Worm (Caenorhabditis elegans): ENCODE results near the gene nlr-1.

The nlr-1 gene

DNA sequence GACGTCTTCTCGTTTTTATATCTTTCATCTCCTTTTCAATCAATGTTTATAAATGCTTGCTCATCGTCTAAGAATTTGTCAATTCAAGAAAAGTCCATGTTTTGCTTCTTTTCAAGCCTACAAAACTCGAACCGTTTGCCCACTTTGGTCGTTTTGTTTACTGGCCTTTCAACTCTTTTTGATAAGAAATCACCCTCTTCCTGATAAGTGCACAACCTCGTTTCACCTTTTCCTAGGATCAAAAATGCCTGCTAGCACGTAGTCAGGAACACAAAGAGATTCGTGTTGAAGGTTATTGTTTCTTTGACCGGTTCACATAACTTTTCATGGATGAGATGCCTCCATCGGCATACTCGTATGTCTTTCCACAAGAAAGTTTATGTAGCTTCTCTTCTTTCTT is 18.5 kb upstream of the nlr-1 start:
- peak; percentile 17 for TF ChIP-seq nhr-129 (tag; optimal IDR thresholded peaks at IDR 0.05)
- no peak for TF ChIP-seq gmeb-1 (tag; optimal IDR thresholded peaks at IDR 0.05)
- TF ChIP-seq sma-3 (GFP tag; optimal IDR thresholded peaks at IDR 0.05), result no peak
- no peak for TF ChIP-seq C34F6.9 (tag; optimal IDR thresholded peaks at IDR 0.05)
- no peak for TF ChIP-seq mdl-1 (tag; optimal IDR thresholded peaks at IDR 0.05)
- no peak for TF ChIP-seq nhr-12 (tag; optimal IDR thresholded peaks at IDR 0.05)
- no peak for TF ChIP-seq zag-1 (tag; optimal IDR thresholded peaks at IDR 0.05)
- peak; percentile 23 for TF ChIP-seq fos-1 (tag; optimal IDR thresholded peaks at IDR 0.05)
- TF ChIP-seq alr-1 (tag; optimal IDR thresholded peaks at IDR 0.05), result no peak
- TF ChIP-seq lin-11 (tag; optimal IDR thresholded peaks at IDR 0.05), result no peak
- no peak for TF ChIP-seq elt-1 (tag; optimal IDR thresholded peaks at IDR 0.05)
- no peak for TF ChIP-seq ama-1 (optimal IDR thresholded peaks at IDR 0.05)
- TF ChIP-seq nhr-6 (tag; optimal IDR thresholded peaks at IDR 0.05), result no peak
- TF ChIP-seq snpc-4 (tag; optimal IDR thresholded peaks at IDR 0.05), result no peak

DNA sequence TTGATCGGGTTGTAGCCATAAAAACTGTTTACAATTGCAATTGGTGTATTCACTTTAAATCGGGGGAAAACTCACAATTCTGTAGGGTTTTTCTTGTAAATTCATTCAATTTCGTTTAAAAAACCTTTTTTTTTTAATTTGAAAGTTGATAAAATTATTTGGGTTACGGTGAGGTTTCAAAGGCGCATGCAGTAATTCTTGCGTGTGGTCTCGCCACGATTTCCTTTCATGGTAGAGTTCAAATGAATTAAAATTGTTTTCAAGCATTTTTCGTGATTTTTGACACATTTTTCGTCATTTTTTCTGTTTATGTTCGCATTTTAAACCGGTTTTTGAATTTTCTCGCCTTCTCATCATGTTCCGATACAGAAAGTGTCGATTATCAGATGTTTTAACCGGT is 16.5 kb upstream of the nlr-1 start:
- TF ChIP-seq nhr-23 (tag; optimal IDR thresholded peaks at IDR 0.05) (no peak), lsy-2 (tag; optimal IDR thresholded peaks at IDR 0.05) (no peak), ztf-11 (tag; optimal IDR thresholded peaks at IDR 0.05) (no peak), nhr-6 (tag; optimal IDR thresholded peaks at IDR 0.05) (no peak), lin-11 (tag; optimal IDR thresholded peaks at IDR 0.05) (no peak), blmp-1 (tag; optimal IDR thresholded peaks at IDR 0.05; ENCODE audit: insufficient read depth) (no peak), mbf-1 (tag; optimal IDR thresholded peaks at IDR 0.05) (no peak), ceh-82 (tag; optimal IDR thresholded peaks at IDR 0.05) (no peak), ceh-16 (tag; optimal IDR thresholded peaks at IDR 0.05) (no peak), unc-39 (tag; optimal IDR thresholded peaks at IDR 0.05) (no peak)

DNA sequence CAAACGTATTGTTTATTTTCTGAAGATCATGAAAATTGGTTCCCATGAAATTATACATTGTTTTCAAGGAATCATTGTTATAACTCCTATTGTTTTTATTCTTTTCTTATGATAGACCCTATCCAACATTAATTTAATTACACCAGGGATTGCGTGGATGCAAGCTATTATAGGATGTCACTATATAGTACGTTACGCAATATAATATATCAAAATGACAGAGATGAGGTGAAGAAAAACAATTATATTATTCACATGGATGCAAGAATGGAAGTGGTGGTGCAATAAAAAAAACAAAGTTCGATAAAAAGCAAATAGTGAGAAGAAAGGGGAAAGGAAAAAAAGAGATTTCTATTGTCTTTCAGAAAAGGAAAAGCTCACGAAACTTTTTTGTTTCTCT is 15.2 kb upstream of the nlr-1 start:
- no peak for TF ChIP-seq nhr-25 (tag; optimal IDR thresholded peaks at IDR 0.05)
- no peak for TF ChIP-seq peb-1 (tag; optimal IDR thresholded peaks at IDR 0.05)
- no peak for TF ChIP-seq elt-1 (tag; optimal IDR thresholded peaks at IDR 0.05)
- TF ChIP-seq lin-13 (GFP tag; optimal IDR thresholded peaks at IDR 0.05), result no peak
- no peak for TF ChIP-seq ztf-11 (tag; optimal IDR thresholded peaks at IDR 0.05)
- TF ChIP-seq fos-1 (tag; optimal IDR thresholded peaks at IDR 0.05), result no peak

DNA sequence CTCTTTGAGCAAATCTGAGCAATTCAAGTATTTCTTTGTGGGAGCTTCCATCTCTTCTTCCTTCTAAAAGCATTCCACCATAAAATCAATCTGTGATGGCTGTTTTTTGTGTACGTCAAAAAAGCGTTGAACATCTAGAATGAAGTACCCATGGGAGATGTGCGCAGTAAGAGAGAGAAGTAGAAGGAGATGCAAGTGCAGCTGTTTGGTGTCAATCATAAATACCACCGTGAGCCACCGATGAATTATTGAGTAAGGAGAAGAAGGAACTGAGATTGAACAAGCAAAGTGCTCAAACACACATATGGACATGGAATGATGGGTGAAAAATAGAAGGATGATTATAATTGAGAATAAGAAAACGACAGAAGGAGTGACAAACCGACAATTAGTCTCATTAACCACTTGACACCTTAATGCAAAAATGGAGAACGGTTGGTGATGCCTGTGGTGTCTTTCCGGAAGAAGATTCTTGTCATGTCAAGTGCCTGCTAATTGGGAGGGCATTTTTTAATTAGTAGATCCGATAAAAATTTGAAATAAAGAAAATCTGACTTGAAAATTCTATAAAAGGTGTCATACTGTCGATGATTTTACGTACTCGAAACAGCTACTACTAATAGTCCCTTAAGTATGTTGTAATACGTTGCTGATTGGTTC is 14.1 kb upstream of the nlr-1 start:
- TF ChIP-seq nhr-10 (tag; optimal IDR thresholded peaks at IDR 0.05), result no peak
- TF ChIP-seq C34F6.9 (tag; optimal IDR thresholded peaks at IDR 0.05), result no peak
- TF ChIP-seq aly-2 (tag; optimal IDR thresholded peaks at IDR 0.05), result no peak
- peak; percentile 21 for TF ChIP-seq mab-5 (tag; optimal IDR thresholded peaks at IDR 0.05)
- TF ChIP-seq nhr-129 (tag; optimal IDR thresholded peaks at IDR 0.05), result peak; percentile 56

DNA sequence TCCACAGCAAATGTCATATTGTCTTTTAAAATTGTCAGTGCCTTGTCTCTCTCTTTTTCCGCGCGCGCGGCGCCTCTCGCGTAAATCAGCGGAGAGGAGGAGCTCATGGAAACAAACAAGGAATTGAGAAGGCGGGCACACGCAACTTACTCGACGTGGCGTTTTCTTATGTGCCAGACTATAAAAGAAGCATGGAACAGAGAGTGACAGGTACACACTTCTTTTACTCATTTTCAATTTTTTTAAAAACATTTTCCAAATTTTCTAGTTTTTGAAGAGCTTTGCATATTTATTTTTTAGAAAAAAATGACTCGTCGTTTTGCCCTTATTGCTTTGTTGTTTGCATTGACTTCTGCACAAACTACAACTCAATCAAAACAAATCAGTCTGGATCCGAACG is 10.2 kb downstream of the nlr-1 start, which contains the start of gene F20B10.3:
TSS of gene F20B10.3 (plus strand) at position 301 of the 400 bp plus-strand sequence.
- TF ChIP-seq lsy-2 (tag; optimal IDR thresholded peaks at IDR 0.05) (no peak), nhr-129 (tag; optimal IDR thresholded peaks at IDR 0.05) (no peak), sma-3 (GFP tag; optimal IDR thresholded peaks at IDR 0.05) (no peak), peb-1 (tag; optimal IDR thresholded peaks at IDR 0.05) (no peak), ztf-4 (tag; optimal IDR thresholded peaks at IDR 0.05) (no peak), unc-62 (GFP tag; optimal IDR thresholded peaks at IDR 0.05) (no peak), dmd-4 (tag; optimal IDR thresholded peaks at IDR 0.05) (no peak), sma-9 (GFP tag; optimal IDR thresholded peaks at IDR 0.05) (no peak), sma-9 (tag; optimal IDR thresholded peaks at IDR 0.05) (no peak), gmeb-1 (tag; optimal IDR thresholded peaks at IDR 0.05) (no peak), elt-1 (tag; optimal IDR thresholded peaks at IDR 0.05) (no peak), ceh-82 (tag; optimal IDR thresholded peaks at IDR 0.05) (no peak), R02D3.7 (tag; optimal IDR thresholded peaks at IDR 0.05) (no peak), lin-13 (GFP tag; optimal IDR thresholded peaks at IDR 0.05) (no peak), Y55F3AM.14 (GFP tag; optimal IDR thresholded peaks at IDR 0.05) (no peak), nhr-6 (tag; optimal IDR thresholded peaks at IDR 0.05) (no peak), mbf-1 (tag; optimal IDR thresholded peaks at IDR 0.05) (no peak), mab-5 (tag; optimal IDR thresholded peaks at IDR 0.05) (no peak), nhr-12 (tag; optimal IDR thresholded peaks at IDR 0.05) (no peak), sem-4 (tag; optimal IDR thresholded peaks at IDR 0.05) (no peak), nhr-21 (tag; optimal IDR thresholded peaks at IDR 0.05) (no peak)

Measured in whole organism, L2 larva.